Worm (Caenorhabditis elegans): ENCODE data around the gene cpt-6.

- no peak for TF ChIP-seq ceh-6 (GFP tag; optimal IDR thresholded peaks at IDR 0.05)
- no peak for TF ChIP-seq ama-1 (optimal IDR thresholded peaks at IDR 0.05)
- TF ChIP-seq pag-3 (tag; optimal IDR thresholded peaks at IDR 0.05; ENCODE audit: borderline replicate concordance) = no peak
- no peak for TF ChIP-seq C38D4.7 (GFP tag; optimal IDR thresholded peaks at IDR 0.05)
- TF ChIP-seq pha-4 (tag; optimal IDR thresholded peaks at IDR 0.05) = no peak
- no peak for TF ChIP-seq fkh-10 (GFP tag; optimal IDR thresholded peaks at IDR 0.05)
- TF ChIP-seq unc-42 (tag; optimal IDR thresholded peaks at IDR 0.05) = no peak
- no peak for TF ChIP-seq hlh-8 (tag; optimal IDR thresholded peaks at IDR 0.05)
Observed at ce11 chrV:6467676-6468075, 26.0 kb downstream of the cpt-6 start.

Data from whole organism, late embryonic.